Worm (Caenorhabditis elegans): Measurements from ENCODE around the gene nhr-269.
"Not testable (repeated sequence)": the region's sequence is repeated elsewhere in the genome, so short reads cannot be mapped to it uniquely, and the experiment has no call there.

The nhr-269 gene

DNA sequence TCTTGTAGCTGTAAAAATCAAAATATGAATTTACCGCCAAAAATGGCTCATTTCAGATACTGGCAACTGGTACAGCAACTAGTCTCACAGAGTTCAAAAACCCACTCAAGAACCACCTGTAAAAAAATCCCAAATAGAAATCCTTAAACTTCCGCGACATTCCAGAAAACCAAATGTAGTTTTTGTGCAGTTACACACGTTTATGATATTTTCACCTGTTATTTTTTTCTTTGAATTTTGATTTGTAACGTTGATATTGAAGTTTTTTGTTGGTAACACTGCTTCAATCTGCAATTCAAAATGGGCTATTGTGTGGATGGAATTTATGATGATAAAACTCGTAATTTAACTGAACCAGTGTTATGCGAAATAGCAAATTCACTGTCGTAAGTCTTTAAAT, 36.8 kb downstream of the nhr-269 start, which contains the start of gene srw-113:
Gene srw-113 (plus strand): TSS at position 301 of the 400 bp plus-strand sequence.
- TF ChIP-seq nhr-28 (tag; optimal IDR thresholded peaks at IDR 0.05) (no peak), ces-1 (GFP tag; optimal IDR thresholded peaks at IDR 0.05) (no peak), M03D4.4 (tag; optimal IDR thresholded peaks at IDR 0.05) (no peak), tbx-8 (GFP tag; optimal IDR thresholded peaks at IDR 0.05) (no peak), elt-1 (tag; optimal IDR thresholded peaks at IDR 0.05; ENCODE audit: borderline replicate concordance, insufficient read depth) (no peak), hlh-1 (tag; optimal IDR thresholded peaks at IDR 0.05) (no peak), lin-13 (tag; optimal IDR thresholded peaks at IDR 0.05) (no peak), snpc-4 (tag; optimal IDR thresholded peaks at IDR 0.05) (no peak), ceh-39 (tag; optimal IDR thresholded peaks at IDR 0.05) (no peak), elt-3 (tag; optimal IDR thresholded peaks at IDR 0.05) (no peak), pha-4 (tag; optimal IDR thresholded peaks at IDR 0.05) (no peak), unc-62 (GFP tag; optimal IDR thresholded peaks at IDR 0.05) (no peak), ham-2 (GFP tag; optimal IDR thresholded peaks at IDR 0.05) (no peak), lin-32 (GFP tag; optimal IDR thresholded peaks at IDR 0.05) (no peak)

DNA sequence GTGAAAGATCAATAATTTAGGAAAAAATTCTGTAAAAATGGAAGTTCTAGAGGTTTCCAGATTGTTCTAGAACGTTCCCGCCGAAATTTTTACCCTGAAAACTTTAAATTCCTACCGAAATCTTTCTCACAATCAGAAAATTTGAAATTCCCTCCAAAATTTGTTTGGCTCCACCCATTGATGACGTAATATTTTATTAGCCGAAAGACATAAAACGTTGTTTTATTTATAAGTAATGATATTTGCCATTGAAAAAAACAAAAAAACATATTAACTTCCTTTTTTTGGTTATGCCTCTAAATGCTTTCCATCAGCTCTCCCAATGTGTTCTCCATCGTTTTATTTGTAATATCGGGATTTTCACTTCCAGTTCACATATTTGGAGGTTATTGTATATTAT, 39.3 kb downstream of the nhr-269 start, which contains the start of gene srh-295:
Gene srh-295 (plus strand): TSS at position 301 of the 400 bp plus-strand sequence.
- TF ChIP-seq ham-2 (GFP tag; optimal IDR thresholded peaks at IDR 0.05): no peak
- TF ChIP-seq nhr-12 (tag; optimal IDR thresholded peaks at IDR 0.05): no peak
- TF ChIP-seq mep-1 (tag; optimal IDR thresholded peaks at IDR 0.05): no peak
- TF ChIP-seq bed-3 (GFP tag; optimal IDR thresholded peaks at IDR 0.05): no peak
- no peak for TF ChIP-seq nhr-2 (tag; optimal IDR thresholded peaks at IDR 0.05)
- peak; percentile 70 for TF ChIP-seq zip-8 (tag; optimal IDR thresholded peaks at IDR 0.05)
- TF ChIP-seq blmp-1 (tag; optimal IDR thresholded peaks at IDR 0.05): no peak
- no peak for TF ChIP-seq lin-13 (tag; optimal IDR thresholded peaks at IDR 0.05)

DNA sequence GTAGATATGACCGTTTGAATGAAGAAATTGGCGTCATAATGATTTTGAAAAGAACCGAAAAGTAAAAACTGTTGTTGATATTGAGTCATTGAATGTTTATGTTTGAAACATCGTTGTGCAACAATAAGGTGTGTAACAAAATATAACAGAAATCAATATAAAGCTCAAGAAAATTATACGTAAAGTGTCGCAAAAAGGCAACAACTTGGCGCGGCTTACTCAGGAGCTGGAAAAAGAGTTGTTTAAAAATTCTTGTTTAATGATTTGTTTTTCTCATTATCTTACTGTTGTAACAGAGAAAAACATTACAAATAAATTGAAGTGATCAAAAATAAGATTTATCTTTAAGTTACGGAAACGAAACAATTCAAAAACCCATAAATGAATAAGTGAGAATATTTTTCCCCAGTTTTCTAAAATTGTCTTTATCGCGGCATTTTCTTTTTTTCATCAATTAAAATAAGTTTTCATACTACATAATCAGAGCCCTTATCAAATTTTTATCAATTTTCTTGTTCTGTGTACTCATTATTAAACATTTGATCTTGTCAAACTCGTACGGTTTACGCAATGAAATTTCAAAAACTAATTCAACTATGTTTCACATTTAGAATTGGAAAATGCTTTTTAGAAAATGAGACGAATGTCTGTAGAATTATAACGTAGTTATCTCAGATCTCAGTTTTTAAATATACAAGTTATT, 41.7 kb downstream of the nhr-269 start, which contains the start of gene ZK1037.6:
Gene ZK1037.6 (minus strand): TSS at position 51 of the 703 bp plus-strand sequence.
- TF ChIP-seq sem-2 (GFP tag; optimal IDR thresholded peaks at IDR 0.05): no peak
- no peak for TF ChIP-seq ces-1 (GFP tag; optimal IDR thresholded peaks at IDR 0.05)
- TF ChIP-seq ztf-11 (tag; optimal IDR thresholded peaks at IDR 0.05): no peak
- no peak for TF ChIP-seq lsy-2 (tag; optimal IDR thresholded peaks at IDR 0.05)
- TF ChIP-seq ceh-43 (GFP tag; optimal IDR thresholded peaks at IDR 0.05): no peak
- TF ChIP-seq ceh-39 (tag; optimal IDR thresholded peaks at IDR 0.05): no peak

DNA sequence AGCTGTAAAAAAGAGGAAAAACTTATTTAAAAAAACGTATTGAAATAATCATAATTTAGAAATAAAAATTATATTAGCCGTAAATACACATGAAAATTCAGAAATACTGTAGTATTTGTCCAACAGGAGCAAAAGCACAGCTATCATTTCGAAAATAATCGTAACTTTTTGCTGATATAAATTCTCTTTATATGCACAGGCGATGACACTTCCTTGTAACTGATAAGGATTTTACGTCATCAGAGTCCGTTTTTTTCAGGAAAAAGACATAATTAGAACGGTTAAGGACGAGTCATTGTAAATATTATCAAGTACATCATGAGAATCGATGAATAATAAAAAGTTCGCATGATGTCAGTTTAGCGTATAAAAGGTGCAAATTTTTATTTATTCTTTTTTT, 46.2 kb downstream of the nhr-269 start:
- TF ChIP-seq elt-3 (tag; optimal IDR thresholded peaks at IDR 0.05) (no peak), blmp-1 (tag; optimal IDR thresholded peaks at IDR 0.05) (no peak), drap-1 (GFP tag; optimal IDR thresholded peaks at IDR 0.05) (no peak), snpc-4 (tag; optimal IDR thresholded peaks at IDR 0.05) (no peak), lsy-2 (tag; optimal IDR thresholded peaks at IDR 0.05) (no peak), unc-62 (GFP tag; optimal IDR thresholded peaks at IDR 0.05) (no peak), sptf-1 (tag; optimal IDR thresholded peaks at IDR 0.05) (no peak)

DNA sequence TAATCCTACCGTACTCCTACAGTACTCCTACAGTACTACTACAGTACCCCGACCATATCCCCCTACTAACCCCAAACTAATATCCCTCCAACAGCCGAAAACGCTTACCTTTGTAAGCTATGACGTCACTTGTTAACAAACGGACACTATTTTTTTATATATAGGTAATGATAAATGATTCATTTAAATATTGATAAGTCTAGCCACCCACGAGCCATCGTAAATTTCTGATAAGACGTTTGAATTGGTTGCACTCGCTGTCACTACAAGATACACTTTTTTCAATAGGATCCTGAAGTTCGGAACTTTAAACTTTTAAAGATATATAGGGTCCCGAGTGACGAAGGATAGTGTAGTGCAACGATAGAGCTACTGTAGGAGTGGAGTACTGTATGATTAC, 47.0 kb downstream of the nhr-269 start, which contains the start of gene nhr-247:
Gene nhr-247 (plus strand): TSS at position 330 of the 400 bp plus-strand sequence.
- not testable (repeated sequence) for TF ChIP-seq ceh-39 (tag; optimal IDR thresholded peaks at IDR 0.05); elt-3 (tag; optimal IDR thresholded peaks at IDR 0.05); ceh-83 (GFP tag; optimal IDR thresholded peaks at IDR 0.05)

DNA sequence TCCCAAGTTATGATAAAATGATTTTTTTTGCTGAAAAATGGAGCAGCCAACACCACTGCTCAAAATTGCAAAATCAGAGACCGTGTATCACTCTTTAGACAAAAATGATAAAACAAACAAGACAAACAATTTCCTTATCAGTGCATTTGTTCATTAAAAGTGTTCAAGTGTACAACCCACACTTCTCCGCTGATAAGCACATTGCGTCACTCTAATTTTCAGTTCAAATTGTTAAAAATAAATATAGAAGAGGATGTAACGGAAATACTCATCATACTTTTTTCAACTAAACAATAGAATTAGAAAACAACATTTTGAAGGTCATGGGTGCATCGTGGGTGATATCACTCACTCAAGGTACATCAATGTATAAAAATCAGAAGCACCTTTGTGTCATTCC, 51.0 kb downstream of the nhr-269 start, which contains the start of gene nhr-291:
Gene nhr-291 (plus strand): TSS at position 324 of the 400 bp plus-strand sequence.
- no peak for TF ChIP-seq cnd-1 (tag; optimal IDR thresholded peaks at IDR 0.05)
- TF ChIP-seq blmp-1 (tag; optimal IDR thresholded peaks at IDR 0.05): no peak
- TF ChIP-seq nhr-12 (tag; optimal IDR thresholded peaks at IDR 0.05): no peak
- TF ChIP-seq snpc-4 (tag; optimal IDR thresholded peaks at IDR 0.05): no peak

All from whole organism, mixed stage, embryonic.